Worm (Caenorhabditis elegans): ENCODE results near the gene flp-21.

DNA sequence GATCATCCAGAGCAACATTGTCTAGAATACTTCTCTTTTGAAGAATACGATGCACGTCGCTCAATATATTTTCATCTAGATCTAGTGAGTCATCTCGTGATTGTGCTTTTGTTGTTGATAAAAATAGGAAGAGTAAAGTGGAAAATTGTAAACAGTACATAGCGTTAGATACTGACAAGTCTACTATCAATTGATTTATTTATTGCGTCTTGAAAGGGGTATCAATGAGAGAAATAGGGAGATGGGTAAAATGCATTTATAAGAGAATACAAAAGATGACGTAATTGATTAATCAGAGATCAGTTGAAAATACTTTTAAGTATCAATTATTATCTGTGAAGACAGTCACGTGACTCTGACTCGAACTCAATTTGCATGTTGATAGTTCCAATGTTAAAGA, 43.7 kb downstream of the flp-21 start, which contains the start of gene txt-5:
- TF ChIP-seq ztf-23 (GFP tag; IDR thresholded peaks at IDR 0.05) (no peak), T22C8.4 (GFP tag; IDR thresholded peaks at IDR 0.05) (no peak), ztf-29 (GFP tag; IDR thresholded peaks at IDR 0.05) (no peak), med-1 (GFP tag; optimal IDR thresholded peaks at IDR 0.05; ENCODE audit: insufficient read depth) (no peak), tab-1 (GFP tag; IDR thresholded peaks at IDR 0.05) (no peak), ref-1 (GFP tag; conservative IDR thresholded peaks at IDR 0.05) (no peak)

All from whole organism, midembryonic.